Worm (Caenorhabditis elegans): ENCODE measurements around the gene fbxl-1.

DNA sequence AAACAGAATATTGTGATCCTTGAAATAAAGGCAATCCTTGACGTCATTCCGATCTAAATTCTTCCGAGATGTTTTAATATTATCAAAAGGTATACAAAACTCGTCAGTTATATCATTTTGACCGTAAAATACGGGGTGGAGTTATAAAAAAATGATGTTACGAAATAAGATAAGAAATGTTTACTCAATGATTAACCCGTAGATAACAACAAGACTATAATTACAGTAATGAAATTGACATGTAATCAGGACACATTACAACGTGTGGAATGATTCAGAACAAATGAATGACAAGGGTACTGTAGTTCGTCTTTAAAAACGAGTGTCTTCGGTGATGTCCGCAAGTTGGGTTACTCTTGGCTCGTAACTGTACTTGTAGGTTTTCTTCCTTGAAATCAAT lies 10.2 kb downstream of the fbxl-1 start, which contains the start of gene tsp-2:
- TF ChIP-seq mdl-1 (tag; optimal IDR thresholded peaks at IDR 0.05) (no peak), lin-15B (tag; optimal IDR thresholded peaks at IDR 0.05) (no peak), ama-1 (optimal IDR thresholded peaks at IDR 0.05) (no peak), nhr-23 (tag; optimal IDR thresholded peaks at IDR 0.05) (no peak), elt-3 (tag; optimal IDR thresholded peaks at IDR 0.05) (no peak), skn-1 (tag; optimal IDR thresholded peaks at IDR 0.05) (no peak), snpc-4 (tag; optimal IDR thresholded peaks at IDR 0.05) (no peak), nhr-25 (tag; optimal IDR thresholded peaks at IDR 0.05) (no peak)

All from whole organism, L3 larva.